Fruit fly (Drosophila melanogaster): ENCODE results near the gene Atg3.

The Atg3 gene

DNA sequence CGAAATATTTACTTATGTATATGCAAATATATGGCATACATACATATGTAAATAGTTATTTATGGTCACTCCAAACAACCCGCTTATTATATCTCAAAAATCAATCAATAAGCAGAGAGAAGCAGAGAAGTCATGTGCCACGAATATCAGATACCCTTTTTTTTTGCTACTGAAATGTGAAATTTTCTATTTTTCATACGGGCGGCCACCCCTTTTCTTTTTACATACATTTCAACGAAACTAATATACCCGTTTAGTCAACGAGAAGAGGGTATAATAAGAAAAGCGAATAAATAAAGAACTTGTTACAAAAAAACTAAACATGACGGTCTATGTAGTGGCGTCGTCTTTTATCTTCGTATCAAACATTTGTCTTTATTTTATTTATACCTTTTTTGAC, 36.1 kb downstream of the Atg3 start (continued):
- TF ChIP-seq CG10209 (GFP tag; optimal IDR thresholded peaks at IDR 0.05) (peak; percentile 57), NC2α (GFP tag; optimal IDR thresholded peaks at IDR 0.05) (no peak), ssp (GFP tag; IDR thresholded peaks at IDR 0.05) (peak; percentile 32; the same call in 1 of the 2 replicates), CG8944 (GFP tag; optimal IDR thresholded peaks at IDR 0.05) (peak; percentile 34), CG2199 (GFP tag; IDR thresholded peaks at IDR 0.05) (peak; percentile 31; the same call in 1 of the 3 replicates), nerfin-1 (tag; optimal IDR thresholded peaks at IDR 0.05) (no peak), CG12744 (GFP tag; optimal IDR thresholded peaks at IDR 0.05) (peak; percentile 8), Ssrp (tag; optimal IDR thresholded peaks at IDR 0.05) (peak; percentile 11), crc (GFP tag; optimal IDR thresholded peaks at IDR 0.05) (peak; percentile 18), CG6765 (GFP tag; optimal IDR thresholded peaks at IDR 0.05) (no peak), CG34376 (GFP tag; optimal IDR thresholded peaks at IDR 0.05) (no peak), sens (GFP tag) (peak; percentile 77), h (optimal IDR thresholded peaks at IDR 0.05) (no peak), CG3065 (GFP tag; optimal IDR thresholded peaks at IDR 0.05) (no peak), CG3281 (GFP tag; optimal IDR thresholded peaks at IDR 0.05) (peak; percentile 38), gt (GFP tag; IDR thresholded peaks at IDR 0.05) (no peak), CG31365 (tag; optimal IDR thresholded peaks at IDR 0.05) (no peak), Dfd (GFP tag; optimal IDR thresholded peaks at IDR 0.05) (no peak), pum (GFP tag; optimal IDR thresholded peaks at IDR 0.05) (peak; percentile 21), amos (GFP tag; IDR thresholded peaks at IDR 0.05; ENCODE audit: partially characterized antibody) (no peak), gcm2 (GFP tag; optimal IDR thresholded peaks at IDR 0.05) (no peak), Hand (GFP tag; optimal IDR thresholded peaks at IDR 0.05) (no peak), Mad (GFP tag; optimal IDR thresholded peaks at IDR 0.05) (peak; percentile 30), chm (GFP tag; IDR thresholded peaks at IDR 0.05) (peak; percentile 60; the same call in 1 of the 2 replicates), CG11504 (tag; optimal IDR thresholded peaks at IDR 0.05) (peak; percentile 79), gem (tag; optimal IDR thresholded peaks at IDR 0.05) (peak; percentile 82), CG1603 (tag; optimal IDR thresholded peaks at IDR 0.05) (peak; percentile 54), sim (GFP tag; IDR thresholded peaks at IDR 0.05) (no peak), Lim3 (GFP tag; IDR thresholded peaks at IDR 0.05) (no peak), Doc2 (GFP tag; IDR thresholded peaks at IDR 0.05) (0 out of 2 replicates have a peak, but pooled peaks have one; percentile 4), gro (GFP tag; optimal IDR thresholded peaks at IDR 0.05) (no peak), Hey (tag; optimal IDR thresholded peaks at IDR 0.05) (no peak), CG31224 (GFP tag; IDR thresholded peaks at IDR 0.05) (no peak), otp (GFP tag; IDR thresholded peaks at IDR 0.05) (peak; percentile 80), CG18011 (GFP tag; optimal IDR thresholded peaks at IDR 0.05) (no peak), prd (optimal IDR thresholded peaks at IDR 0.05) (no peak), prd (GFP tag; IDR thresholded peaks at IDR 0.05) (peak; percentile 72), Sin3A (optimal IDR thresholded peaks at IDR 0.05) (no peak), inv (GFP tag; IDR thresholded peaks at IDR 0.05; ENCODE audit: partially characterized antibody) (no peak), lab (GFP tag; optimal IDR thresholded peaks at IDR 0.05) (peak; percentile 79), slou (GFP tag; optimal IDR thresholded peaks at IDR 0.05) (no peak), CG10462 (GFP tag; optimal IDR thresholded peaks at IDR 0.05) (peak; percentile 33), ro (GFP tag; IDR thresholded peaks at IDR 0.05) (no peak), CG5953 (GFP tag; IDR thresholded peaks at IDR 0.05) (peak; percentile 70), Stat92E (GFP tag; optimal IDR thresholded peaks at IDR 0.05) (no peak), CG7745 (tag; optimal IDR thresholded peaks at IDR 0.05) (no peak), CG5180 (GFP tag; optimal IDR thresholded peaks at IDR 0.05) (peak; percentile 12), salm (tag; optimal IDR thresholded peaks at IDR 0.05) (peak; percentile 27), D19B (GFP tag; optimal IDR thresholded peaks at IDR 0.05) (peak; percentile 57), caup (GFP tag; optimal IDR thresholded peaks at IDR 0.05; ENCODE audit: severe bottlenecking) (peak; percentile 48), aop (GFP tag; IDR thresholded peaks at IDR 0.05) (no peak), CG11696 (GFP tag; IDR thresholded peaks at IDR 0.05) (peak; percentile 72)

Measured in whole organism, embryonic.